Worm (Caenorhabditis elegans) whole organism, L3 larva: ENCODE results near the gene C18H9.6.

ENCODE experiments used
- ceh-82 ChIP-seq: fragments of 150-350 bp; optimal IDR thresholded peaks from 2 replicates; lab custom pipeline; 2014; ENCODE audit warnings: missing biosample characterization, missing genetic modification characterization
- ceh-9 ChIP-seq: sonication (generic microtip); optimal IDR thresholded peaks from 2 replicates; lab custom pipeline; 2018; ENCODE audit warnings: missing biosample characterization, missing genetic modification characterization
- lin-15B ChIP-seq: fragments of 150-350 bp; optimal IDR thresholded peaks from 2 replicates; lab custom pipeline; 2014; ENCODE audit warnings: missing biosample characterization, missing genetic modification characterization
- nfya-1 ChIP-seq: sonication (generic microtip); optimal IDR thresholded peaks from 2 replicates; lab custom pipeline; 2017; ENCODE audit warnings: missing genetic modification characterization, mild to moderate bottlenecking, missing compliant biosample characterization, antibody characterized with exemption, moderate library complexity; ENCODE audit not compliant: insufficient read depth
- nhr-11 ChIP-seq: fragments of 150-350 bp; optimal IDR thresholded peaks from 2 replicates; lab custom pipeline; 2014; ENCODE audit warnings: missing biosample characterization, missing genetic modification characterization
- nhr-25 ChIP-seq: sonication (generic microtip); optimal IDR thresholded peaks from 2 replicates; lab custom pipeline; 2017; ENCODE audit warnings: missing biosample characterization, missing genetic modification characterization
- unc-39 ChIP-seq: sonication (generic microtip); optimal IDR thresholded peaks from 4 replicates; lab custom pipeline; 2017; ENCODE audit warnings: missing biosample characterization, missing genetic modification characterization

DNA sequence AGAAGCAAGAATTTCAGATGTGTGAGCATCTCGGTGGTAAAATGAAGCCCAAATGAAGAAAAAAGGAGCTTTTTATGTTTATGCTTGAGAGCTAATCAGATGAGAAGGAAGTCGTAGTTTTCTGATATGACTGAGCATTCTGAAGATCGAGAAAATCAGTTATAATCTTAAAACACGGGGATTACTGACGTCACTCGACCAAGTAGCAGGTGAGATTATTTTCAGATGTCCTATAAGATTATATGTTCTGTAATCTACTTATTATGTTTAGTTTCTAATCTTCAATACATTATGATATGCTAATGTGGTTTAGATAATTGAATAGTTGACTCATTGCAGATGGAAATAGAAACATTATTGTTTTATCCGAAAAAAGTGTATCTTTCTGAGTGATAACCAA lies 44.4 kb upstream of the C18H9.6 start, which contains the start of gene ins-14:
- TF ChIP-seq ceh-82 (no peak), nhr-25 (tag; lab: Kevin White, UChicago) (no peak), ceh-9 (tag; lab: Kevin White, UChicago) (no peak), lin-15B (tag; lab: Kevin White, UChicago) (no peak), unc-39 (no peak), nhr-11 (tag; lab: Kevin White, UChicago) (no peak), nfya-1 (no peak)
